Fruit fly (Drosophila melanogaster): ENCODE measurements around the gene CG5070.
A peak's percentile ranks its signal among the peaks of the same experiment; 100 is the strongest.

DNA sequence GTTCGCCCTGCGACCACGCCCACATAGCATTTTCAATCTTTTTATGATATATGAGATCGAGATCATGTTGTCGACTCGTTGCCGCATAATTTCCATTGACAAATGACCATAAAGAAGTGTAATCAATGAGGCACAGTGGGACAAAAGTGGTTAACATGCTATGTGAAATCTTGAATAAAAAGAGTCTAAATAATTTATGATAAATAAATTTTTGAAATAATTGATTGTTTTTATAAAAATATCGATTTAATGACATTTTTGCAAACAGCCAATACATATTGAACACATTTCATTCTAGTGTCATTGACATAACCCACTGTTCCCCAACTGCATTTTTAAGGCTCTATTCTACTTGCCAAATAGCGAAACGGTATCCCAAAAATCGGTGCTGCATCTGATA is 15.4 kb upstream of the CG5070 start:
- no peak for TF ChIP-seq Hr38 (GFP tag; optimal IDR thresholded peaks at IDR 0.05)
- no peak for TF ChIP-seq CG3032 (tag; optimal IDR thresholded peaks at IDR 0.05)
- TF ChIP-seq CG31627 (GFP tag; optimal IDR thresholded peaks at IDR 0.05), result no peak
- TF ChIP-seq CG1621 (tag; optimal IDR thresholded peaks at IDR 0.05), result no peak
- no peak for TF ChIP-seq Ets21C (GFP tag; optimal IDR thresholded peaks at IDR 0.05)
- peak; percentile 19 for TF ChIP-seq Sox14 (GFP tag; optimal IDR thresholded peaks at IDR 0.05)
- TF ChIP-seq fd85E (GFP tag; optimal IDR thresholded peaks at IDR 0.05), result no peak
- no peak for TF ChIP-seq CG10669 (GFP tag; optimal IDR thresholded peaks at IDR 0.05)
- peak; percentile 20 for TF ChIP-seq CG11902 (GFP tag; optimal IDR thresholded peaks at IDR 0.05)
